Worm (Caenorhabditis elegans) whole organism, L4 larva: ENCODE data around the gene nonu-1.

Experiments
- ZK546.5 ChIP-seq, 2 experiments: sonication (generic microtip); optimal IDR thresholded peaks; 2 replicates each; lab custom pipeline; 2017; ENCODE audit warnings: missing biosample characterization in 2 of 2, missing genetic modification characterization in 2 of 2
- jun-1 ChIP-seq: fragments of 150-350 bp; optimal IDR thresholded peaks from 2 replicates; lab custom pipeline; 2014; ENCODE audit warnings: missing biosample characterization, missing genetic modification reagents, missing genetic modification characterization
- lin-38 ChIP-seq: fragments of 200-800 bp; sonication (Bioruptor generic); IDR thresholded peaks from 2 replicates; pipeline ENCODE4 v1.3.6; 2022; ENCODE audit warnings: missing genetic modification reagents, missing genetic modification characterization, missing compliant biosample characterization
- nhr-6 ChIP-seq: fragments of 150-350 bp; optimal IDR thresholded peaks from 2 replicates; lab custom pipeline; 2014; ENCODE audit warnings: missing biosample characterization, missing genetic modification characterization
- ztf-7 ChIP-seq: fragments of 150-350 bp; optimal IDR thresholded peaks from 2 replicates; lab custom pipeline; 2014; ENCODE audit warnings: missing biosample characterization, missing genetic modification characterization

DNA sequence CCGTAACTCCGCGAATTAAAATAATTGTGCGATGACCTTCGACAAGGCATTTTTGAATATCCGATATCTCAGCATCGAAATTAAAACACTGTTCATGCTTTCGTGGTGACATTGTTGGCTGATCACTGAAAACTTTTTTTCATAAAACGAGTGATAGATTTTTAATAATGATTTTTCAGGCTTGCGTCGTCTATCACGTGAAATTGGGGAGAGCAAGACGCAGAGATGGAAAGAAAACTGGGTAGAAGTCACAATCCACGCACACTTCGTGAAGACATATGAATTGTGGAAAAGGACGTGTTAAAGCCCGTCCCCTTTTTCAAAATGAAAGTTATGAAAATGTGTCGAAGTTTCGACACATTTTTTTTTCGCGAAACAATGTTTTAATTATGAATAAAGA, at the start of gene nonu-1:
- TF ChIP-seq lin-38 (GFP tag; lab: Robert Waterston, UW) (no peak), nhr-6 (tag; lab: Kevin White, UChicago) (no peak), ztf-7 (tag; lab: Kevin White, UChicago) (no peak), jun-1 (tag; lab: Kevin White, UChicago) (no peak), ZK546.5 (tag; optimal IDR thresholded peaks at IDR 0.05; lab: Kevin White, UChicago) (no peak)
